Fruit fly (Drosophila melanogaster): ENCODE measurements around the gene enc.

The enc gene

DNA sequence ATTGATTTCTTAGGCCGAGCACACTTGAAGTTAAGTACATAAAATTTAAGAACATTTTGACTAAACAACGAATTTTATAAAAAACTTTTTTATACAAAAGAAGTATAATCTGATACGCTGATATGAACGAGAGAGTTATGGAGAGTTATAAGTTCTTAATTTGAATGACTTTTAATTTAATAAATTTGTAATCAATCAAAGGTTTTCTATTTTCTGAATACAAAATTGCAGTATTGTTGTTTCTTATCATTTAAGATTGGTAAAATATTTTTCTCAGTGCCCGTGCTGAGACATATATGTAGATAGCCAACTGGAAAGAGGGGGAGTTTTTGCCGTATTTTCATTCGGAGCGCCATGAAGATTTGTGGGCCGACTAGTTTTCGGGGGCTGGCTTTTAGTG lies 54.6 kb downstream of the enc start:
- no peak for TF ChIP-seq dmrt93B (GFP tag; optimal IDR thresholded peaks at IDR 0.05)
- TF ChIP-seq woc (GFP tag; optimal IDR thresholded peaks at IDR 0.05), result no peak
- no peak for TF ChIP-seq HLH106 (tag; optimal IDR thresholded peaks at IDR 0.05)
- TF ChIP-seq Hr78 (GFP tag; optimal IDR thresholded peaks at IDR 0.05), result no peak
- no peak for TF ChIP-seq fru (GFP tag; optimal IDR thresholded peaks at IDR 0.05)
- no peak for TF ChIP-seq Abd-B (GFP tag; optimal IDR thresholded peaks at IDR 0.05)
- TF ChIP-seq lola (GFP tag; optimal IDR thresholded peaks at IDR 0.05), result no peak
- no peak for TF ChIP-seq GATAd (GFP tag; optimal IDR thresholded peaks at IDR 0.05)

DNA sequence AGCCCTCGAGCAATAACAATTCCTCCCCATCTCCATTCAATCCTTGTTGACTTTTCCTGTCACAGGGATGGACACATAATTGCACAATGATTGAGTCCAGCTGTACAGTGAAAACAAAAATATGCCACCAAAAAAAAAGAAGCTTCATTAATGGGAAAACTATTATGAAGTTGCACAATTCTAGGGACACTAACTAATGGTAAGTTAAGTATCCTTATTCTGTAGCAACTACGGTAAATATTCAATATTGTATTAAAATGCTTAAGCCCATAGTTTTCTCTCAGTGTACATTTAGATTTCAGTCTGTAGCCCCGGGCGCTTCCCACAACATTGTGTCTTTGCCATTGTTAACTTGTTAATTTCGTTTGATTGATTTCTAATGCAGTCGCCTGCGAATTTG lies 56.5 kb downstream of the enc start:
- TF ChIP-seq foxo (GFP tag; optimal IDR thresholded peaks at IDR 0.05) (no peak), sv (GFP tag; optimal IDR thresholded peaks at IDR 0.05) (peak; percentile 13)

DNA sequence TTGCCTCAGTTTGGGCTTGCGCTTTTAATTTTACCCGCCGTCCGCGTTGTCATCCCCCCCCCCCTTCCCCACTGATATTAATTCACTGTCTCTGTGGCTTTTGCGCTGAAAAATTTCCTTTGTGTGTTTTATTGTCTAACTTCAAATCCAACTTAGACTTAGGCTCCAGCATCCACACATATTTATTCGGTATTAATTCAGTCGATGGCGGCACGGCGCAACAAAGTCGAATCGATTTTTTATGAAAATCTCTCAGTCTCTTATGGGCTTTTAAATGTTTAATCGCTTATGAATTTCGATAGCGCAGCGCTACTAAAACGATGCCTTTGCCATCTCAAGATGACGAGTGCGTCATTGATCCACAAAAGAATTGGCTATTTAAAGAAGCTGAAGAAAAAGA lies 57.5 kb downstream of the enc start:
- TF ChIP-seq br (GFP tag; optimal IDR thresholded peaks at IDR 0.05) (no peak), usp (GFP tag; optimal IDR thresholded peaks at IDR 0.05) (no peak), GATAd (GFP tag; optimal IDR thresholded peaks at IDR 0.05) (no peak), lola (GFP tag; optimal IDR thresholded peaks at IDR 0.05) (no peak), Myc (optimal IDR thresholded peaks at IDR 0.05) (no peak), Vsx2 (GFP tag; optimal IDR thresholded peaks at IDR 0.05; ENCODE audit: partially characterized antibody) (no peak), Hr78 (GFP tag; optimal IDR thresholded peaks at IDR 0.05) (no peak), Dfd (GFP tag; optimal IDR thresholded peaks at IDR 0.05) (no peak), dmrt93B (GFP tag; optimal IDR thresholded peaks at IDR 0.05) (no peak)

DNA sequence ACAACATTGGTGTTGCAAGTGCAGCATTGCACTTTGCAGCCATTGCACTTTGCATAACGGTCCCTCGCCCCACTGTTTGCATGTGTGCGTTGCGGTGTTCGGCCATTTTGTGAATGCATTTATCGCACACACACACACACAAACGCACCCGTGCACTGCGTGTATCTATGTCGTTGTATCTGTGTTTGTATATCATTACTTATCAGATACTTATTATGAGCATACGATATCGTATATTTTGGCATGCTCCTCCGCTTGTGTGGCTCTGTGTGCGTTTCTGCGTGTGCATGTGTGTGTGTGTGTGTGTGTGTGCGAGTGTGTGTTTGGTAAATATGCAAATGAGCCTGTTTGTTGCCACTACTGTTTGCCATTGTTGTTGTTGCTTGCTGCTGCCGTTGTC lies 58.4 kb downstream of the enc start:
- TF ChIP-seq Dfd (GFP tag; optimal IDR thresholded peaks at IDR 0.05), result peak; percentile 67
- no peak for TF ChIP-seq GATAd (GFP tag; optimal IDR thresholded peaks at IDR 0.05)
- TF ChIP-seq foxo (GFP tag; optimal IDR thresholded peaks at IDR 0.05), result no peak

DNA sequence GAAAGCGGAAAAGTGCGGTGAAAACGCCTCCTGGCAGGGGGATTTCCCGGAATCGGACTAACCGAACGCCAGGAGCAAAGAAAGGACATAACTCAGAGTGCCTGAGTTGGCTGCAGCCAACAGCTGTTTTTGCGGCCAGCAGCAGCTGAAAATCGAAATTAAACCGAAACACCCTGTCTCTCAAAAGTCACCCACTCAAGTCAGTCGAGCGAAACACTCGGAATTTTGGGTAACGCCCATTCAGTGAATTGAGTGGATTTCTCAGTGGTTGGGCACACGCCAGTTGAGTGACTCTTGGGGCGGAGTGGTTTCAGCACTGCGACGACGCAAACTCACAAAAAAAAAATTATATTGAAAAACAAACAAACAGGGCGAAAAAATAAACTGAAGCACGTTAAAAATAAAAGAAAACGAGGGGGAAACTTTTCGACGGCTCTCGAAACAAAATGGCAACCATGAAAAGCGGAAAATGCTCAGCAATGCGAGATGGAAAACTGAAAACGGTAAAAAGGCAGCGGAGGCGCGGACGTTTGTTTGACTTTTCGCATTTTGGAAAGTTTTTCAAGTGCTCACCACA lies 60.3 kb downstream of the enc start:
- peak; percentile 69 for TF ChIP-seq Sp1 (GFP tag; optimal IDR thresholded peaks at IDR 0.05)
- peak; percentile 57 for TF ChIP-seq Rel (GFP tag; optimal IDR thresholded peaks at IDR 0.05)
- peak; percentile 38 for TF ChIP-seq Rel (tag; optimal IDR thresholded peaks at IDR 0.05)
- peak; percentile 18 for TF ChIP-seq CrebA (GFP tag; optimal IDR thresholded peaks at IDR 0.05; ENCODE audit: borderline replicate concordance)
- TF ChIP-seq tai (GFP tag; optimal IDR thresholded peaks at IDR 0.05), result no peak
- no peak for TF ChIP-seq N (GFP tag; optimal IDR thresholded peaks at IDR 0.05)

DNA sequence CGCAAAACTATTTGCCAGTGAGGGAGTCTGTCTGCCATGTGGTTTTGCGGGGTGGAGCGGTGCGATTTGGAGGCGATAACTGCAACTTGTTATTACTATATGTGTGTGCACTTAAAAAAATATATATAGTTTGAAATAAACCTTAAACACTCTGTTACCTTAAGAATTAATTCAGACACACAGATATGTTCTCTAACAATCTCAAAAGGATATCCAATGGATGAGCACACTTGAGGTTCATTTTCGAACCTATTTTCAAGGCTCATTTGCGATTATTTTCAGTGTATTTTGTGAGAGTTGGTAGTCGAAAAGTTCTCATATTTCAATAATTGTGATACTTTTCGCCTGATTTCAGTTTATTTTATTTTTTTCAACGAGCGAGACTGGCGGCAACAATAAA lies 63.6 kb downstream of the enc start:
- TF ChIP-seq Hnf4 (GFP tag; optimal IDR thresholded peaks at IDR 0.05) (no peak), brk (GFP tag; optimal IDR thresholded peaks at IDR 0.05) (no peak), Dif (GFP tag; optimal IDR thresholded peaks at IDR 0.05; ENCODE audit: partially characterized antibody) (no peak), usp (GFP tag; optimal IDR thresholded peaks at IDR 0.05) (no peak), HLH106 (tag; optimal IDR thresholded peaks at IDR 0.05) (no peak), woc (GFP tag; optimal IDR thresholded peaks at IDR 0.05) (no peak), tai (GFP tag; optimal IDR thresholded peaks at IDR 0.05) (no peak)

DNA sequence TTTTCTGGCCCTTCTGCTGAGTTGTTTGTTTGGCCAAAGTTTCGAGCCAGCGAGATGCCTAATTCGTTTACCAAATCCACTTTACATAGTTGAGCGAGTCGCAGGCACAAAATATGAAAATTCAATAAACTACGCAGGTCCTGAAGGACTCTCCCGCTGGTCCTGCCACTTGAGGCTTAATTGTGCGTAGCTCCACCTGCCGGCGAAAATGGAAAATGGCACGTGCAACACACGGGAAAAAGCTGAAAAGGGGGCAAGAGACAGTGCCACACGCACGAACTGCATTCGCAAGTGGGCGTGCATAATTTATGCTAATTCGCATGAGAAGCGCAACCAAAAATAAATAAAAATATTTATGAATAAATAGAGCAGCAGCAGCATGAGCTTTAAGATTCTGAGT lies 67.5 kb downstream of the enc start:
- TF ChIP-seq Myc (optimal IDR thresholded peaks at IDR 0.05) (no peak), dmrt93B (GFP tag; optimal IDR thresholded peaks at IDR 0.05) (no peak), Abd-B (GFP tag; optimal IDR thresholded peaks at IDR 0.05) (no peak), fru (GFP tag; optimal IDR thresholded peaks at IDR 0.05) (no peak), pan (optimal IDR thresholded peaks at IDR 0.05) (no peak), dl (GFP tag; optimal IDR thresholded peaks at IDR 0.05; ENCODE audit: insufficient read depth in 1 of 2, partially characterized antibody in 2 of 2) (no peak), jim (GFP tag; optimal IDR thresholded peaks at IDR 0.05) (no peak), GATAd (GFP tag; optimal IDR thresholded peaks at IDR 0.05) (no peak)

DNA sequence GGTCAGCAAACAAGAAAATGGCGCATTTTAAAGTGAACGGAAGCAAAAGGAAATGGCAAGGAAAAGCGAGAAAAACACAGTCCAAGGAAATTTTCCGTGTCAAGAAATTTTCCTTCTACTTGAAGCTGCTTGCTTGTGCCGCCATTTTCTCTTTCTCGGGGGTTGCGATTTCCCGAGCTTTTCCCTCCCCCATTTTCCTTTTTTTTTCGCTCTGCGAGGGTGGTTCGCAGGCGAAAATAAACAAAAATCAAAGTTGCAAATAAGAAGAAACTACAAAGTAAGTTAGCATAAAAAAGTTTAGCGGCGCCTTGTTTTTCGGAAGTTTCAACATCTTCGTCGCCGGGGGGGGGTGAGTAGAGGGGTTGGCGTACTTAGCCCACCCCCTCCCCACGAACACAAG lies 68.9 kb downstream of the enc start:
- TF ChIP-seq sv (GFP tag; optimal IDR thresholded peaks at IDR 0.05) (no peak), tai (GFP tag; optimal IDR thresholded peaks at IDR 0.05) (no peak), fru (GFP tag; optimal IDR thresholded peaks at IDR 0.05) (no peak), usp (GFP tag; optimal IDR thresholded peaks at IDR 0.05) (no peak), GATAd (GFP tag; optimal IDR thresholded peaks at IDR 0.05) (no peak), br (GFP tag; optimal IDR thresholded peaks at IDR 0.05) (no peak), h (GFP tag; optimal IDR thresholded peaks at IDR 0.05) (no peak), Dfd (GFP tag; optimal IDR thresholded peaks at IDR 0.05) (no peak), brk (GFP tag; optimal IDR thresholded peaks at IDR 0.05) (no peak), psq (GFP tag; optimal IDR thresholded peaks at IDR 0.05) (no peak), dmrt93B (GFP tag; optimal IDR thresholded peaks at IDR 0.05) (no peak), N (GFP tag; optimal IDR thresholded peaks at IDR 0.05) (no peak), jim (GFP tag; optimal IDR thresholded peaks at IDR 0.05) (no peak), Hr78 (GFP tag; optimal IDR thresholded peaks at IDR 0.05) (no peak), Sp1 (GFP tag; optimal IDR thresholded peaks at IDR 0.05) (no peak), Dif (GFP tag; optimal IDR thresholded peaks at IDR 0.05; ENCODE audit: partially characterized antibody) (no peak)
